Worm (Caenorhabditis elegans) whole organism, L1 larva: Measurements from ENCODE around the gene F55C5.10.

ENCODE experiments used
- C04F5.9 ChIP-seq: sonication (generic microtip); optimal IDR thresholded peaks from 2 replicates; lab custom pipeline; 2016; ENCODE audit warnings: missing genetic modification characterization, missing compliant biosample characterization
- Y116A8C.19 ChIP-seq: sonication (generic microtip); optimal IDR thresholded peaks from 2 replicates; lab custom pipeline; 2016; ENCODE audit warnings: missing compliant biosample characterization, missing genetic modification characterization, borderline replicate concordance
- aha-1 ChIP-seq: fragments of 150-350 bp; optimal IDR thresholded peaks from 2 replicates; lab custom pipeline; 2014; ENCODE audit warnings: missing biosample characterization, missing genetic modification characterization
- alr-1 ChIP-seq: fragments of 200-800 bp; sonication (Bioruptor generic); optimal IDR thresholded peaks from 2 replicates; lab custom pipeline; 2018; ENCODE audit warnings: borderline replicate concordance, mild to moderate bottlenecking, missing genetic modification characterization, missing compliant biosample characterization
- aly-2 ChIP-seq: fragments of 150-350 bp; optimal IDR thresholded peaks from 2 replicates; lab custom pipeline; 2014; ENCODE audit warnings: missing biosample characterization, missing genetic modification characterization
- ama-1 ChIP-seq: fragments of 150-350 bp; optimal IDR thresholded peaks from 2 replicates; lab custom pipeline; 2014
- efl-1 ChIP-seq, 4 experiments: fragments of 150-350 bp; optimal IDR thresholded peaks in 3 of 4; peaks in 1 of 4; 1 replicate in 1 of 4; 2 replicates in 3 of 4; lab custom pipeline; 2014; ENCODE audit warnings: missing biosample characterization in 2 of 4, missing genetic modification characterization in 2 of 4, missing genetic modification reagents in 2 of 4
- efl-3 ChIP-seq: fragments of 200-800 bp; sonication (Bioruptor generic); optimal IDR thresholded peaks from 2 replicates; lab custom pipeline; 2018; ENCODE audit warnings: mild to moderate bottlenecking, missing genetic modification characterization, missing compliant biosample characterization
- ets-5 ChIP-seq: fragments of 200-800 bp; sonication (Bioruptor generic); IDR thresholded peaks from 2 replicates; pipeline ENCODE4 v1.3.6; 2022; ENCODE audit warnings: missing genetic modification characterization, missing compliant biosample characterization
- fkh-10 ChIP-seq: sonication (generic microtip); optimal IDR thresholded peaks from 2 replicates; lab custom pipeline; 2017; ENCODE audit warnings: missing biosample characterization, missing genetic modification reagents, missing genetic modification characterization
- fkh-8 ChIP-seq: sonication (generic microtip); optimal IDR thresholded peaks from 2 replicates; lab custom pipeline; 2016; ENCODE audit warnings: mild to moderate bottlenecking, missing genetic modification characterization, missing compliant biosample characterization
- grh-1 ChIP-seq: fragments of 200-800 bp; sonication (Bioruptor generic); IDR thresholded peaks from 2 replicates; pipeline ENCODE4 v1.3.6; 2022; ENCODE audit warnings: missing genetic modification reagents, missing genetic modification characterization, missing compliant biosample characterization
- hpl-2 ChIP-seq: fragments of 150-350 bp; optimal IDR thresholded peaks from 2 replicates; lab custom pipeline; 2014; ENCODE audit warnings: missing biosample characterization, missing genetic modification reagents, missing genetic modification characterization
- jun-1 ChIP-seq: fragments of 150-350 bp; optimal IDR thresholded peaks from 2 replicates; lab custom pipeline; 2014; ENCODE audit warnings: missing biosample characterization, missing genetic modification reagents, missing genetic modification characterization
- lin-14 ChIP-seq: fragments of 200-800 bp; sonication (Bioruptor generic); optimal IDR thresholded peaks from 2 replicates; lab custom pipeline; 2018; ENCODE audit warnings: mild to moderate bottlenecking, missing genetic modification characterization, moderate library complexity, missing compliant biosample characterization
- lin-35 ChIP-seq, 2 experiments: fragments of 150-350 bp; optimal IDR thresholded peaks; 2 replicates each; lab custom pipeline; 2014; ENCODE audit warnings: missing biosample characterization in 2 of 2, missing genetic modification characterization in 2 of 2, missing genetic modification reagents in 2 of 2
- lin-39 ChIP-seq: fragments of 150-350 bp; optimal IDR thresholded peaks from 2 replicates; lab custom pipeline; 2014; ENCODE audit warnings: missing biosample characterization, missing genetic modification reagents, missing genetic modification characterization
- lsy-2 ChIP-seq, 2 experiments: fragments of 150-350 bp; optimal IDR thresholded peaks; 2 replicates each; lab custom pipeline; 2014; ENCODE audit warnings: missing biosample characterization in 2 of 2, missing genetic modification characterization in 2 of 2
- mdl-1 ChIP-seq, 2 experiments: fragments of 150-350 bp; optimal IDR thresholded peaks; 2 replicates each; lab custom pipeline; 2014 to 2017; ENCODE audit warnings: missing biosample characterization in 2 of 2, missing genetic modification characterization in 2 of 2, inconsistent platforms in 1 of 2
- mep-1 ChIP-seq: fragments of 150-350 bp; optimal IDR thresholded peaks from 2 replicates; lab custom pipeline; 2014; ENCODE audit warnings: missing biosample characterization, missing genetic modification characterization
- nhr-12 ChIP-seq: sonication (generic microtip); optimal IDR thresholded peaks from 2 replicates; lab custom pipeline; 2017; ENCODE audit warnings: missing biosample characterization, missing genetic modification characterization
- nhr-20 ChIP-seq: sonication (generic microtip); optimal IDR thresholded peaks from 2 replicates; lab custom pipeline; 2016; ENCODE audit warnings: mild to moderate bottlenecking, missing genetic modification characterization, missing compliant biosample characterization
- nhr-28 ChIP-seq: fragments of 150-350 bp; optimal IDR thresholded peaks from 2 replicates; lab custom pipeline; 2014; ENCODE audit warnings: missing biosample characterization, missing genetic modification characterization
- nhr-76 ChIP-seq: sonication (generic microtip); optimal IDR thresholded peaks from 2 replicates; lab custom pipeline; 2017; ENCODE audit warnings: missing biosample characterization, missing genetic modification characterization
- nhr-77 ChIP-seq: fragments of 150-350 bp; optimal IDR thresholded peaks from 2 replicates; lab custom pipeline; 2014; ENCODE audit warnings: missing biosample characterization, missing genetic modification characterization
- nhr-85 ChIP-seq: sonication (generic microtip); peaks from one replicate; lab custom pipeline; 2016; ENCODE audit warnings: missing genetic modification characterization, inconsistent platforms, missing compliant biosample characterization
- pag-3 ChIP-seq: sonication (generic microtip); optimal IDR thresholded peaks from 2 replicates; lab custom pipeline; 2017; ENCODE audit warnings: missing genetic modification characterization, mild to moderate bottlenecking, missing compliant biosample characterization, antibody characterized with exemption, borderline replicate concordance; ENCODE audit not compliant: insufficient read depth
- skn-1 ChIP-seq: fragments of 150-350 bp; optimal IDR thresholded peaks from 2 replicates; lab custom pipeline; 2014; ENCODE audit warnings: missing biosample characterization, missing genetic modification characterization
- snpc-4 ChIP-seq: fragments of 150-350 bp; optimal IDR thresholded peaks from 2 replicates; lab custom pipeline; 2014; ENCODE audit warnings: missing biosample characterization, missing genetic modification characterization
- snu-23 ChIP-seq: sonication (generic microtip); optimal IDR thresholded peaks from 2 replicates; lab custom pipeline; 2016; ENCODE audit warnings: missing genetic modification characterization, missing compliant biosample characterization
- swsn-7 ChIP-seq: sonication (generic microtip); optimal IDR thresholded peaks from 2 replicates; lab custom pipeline; 2016; ENCODE audit warnings: missing genetic modification characterization, missing compliant biosample characterization
- tbx-2 ChIP-seq: sonication (generic microtip); optimal IDR thresholded peaks from 2 replicates; lab custom pipeline; 2016; ENCODE audit warnings: missing genetic modification characterization, missing compliant biosample characterization
- unc-130 ChIP-seq: fragments of 150-350 bp; optimal IDR thresholded peaks from 2 replicates; lab custom pipeline; 2017; ENCODE audit warnings: missing biosample characterization, missing genetic modification characterization, inconsistent platforms
- unc-30 ChIP-seq: sonication (generic microtip); optimal IDR thresholded peaks from 2 replicates; lab custom pipeline; 2017; ENCODE audit warnings: missing biosample characterization, missing genetic modification characterization
- unc-62 ChIP-seq: fragments of 150-350 bp; optimal IDR thresholded peaks from 2 replicates; lab custom pipeline; 2014; ENCODE audit warnings: missing biosample characterization, missing genetic modification reagents, missing genetic modification characterization
- unc-86 ChIP-seq: sonication (generic microtip); optimal IDR thresholded peaks from 2 replicates; lab custom pipeline; 2016; ENCODE audit warnings: missing genetic modification characterization, missing compliant biosample characterization
- xbp-1 ChIP-seq: sonication (generic microtip); optimal IDR thresholded peaks from 2 replicates; lab custom pipeline; 2016; ENCODE audit warnings: missing genetic modification characterization, missing compliant biosample characterization
- zag-1 ChIP-seq: fragments of 150-350 bp; optimal IDR thresholded peaks from 2 replicates; lab custom pipeline; 2014; ENCODE audit warnings: missing biosample characterization, missing genetic modification characterization

Gene F55C5.10

ce11 chrV:12305677-12306076 is 22.4 kb downstream of the F55C5.10 start:
- no peak for TF ChIP-seq efl-1 (optimal IDR thresholded peaks at IDR 0.05; lab: Kevin White, UChicago)
- peak in 1 of 2 experiments; percentile 94 for TF ChIP-seq efl-1 (GFP tag; optimal IDR thresholded peaks at IDR 0.05 in 1 of 2; lab: Kevin White, UChicago)
- no peak for TF ChIP-seq unc-30

- no peak for TF ChIP-seq swsn-7 (tag; lab: Kevin White, UChicago)
- TF ChIP-seq nhr-20, result no peak
- no peak for TF ChIP-seq unc-130 (tag; lab: Kevin White, UChicago)
- TF ChIP-seq aha-1, result no peak
- TF ChIP-seq lsy-2 (tag; optimal IDR thresholded peaks at IDR 0.05; lab: Kevin White, UChicago), result peak in 1 of 2 experiments; percentile 15
- no peak for TF ChIP-seq snu-23 (GFP tag; lab: Kevin White, UChicago)
- TF ChIP-seq snpc-4 (tag; lab: Kevin White, UChicago), result no peak
- TF ChIP-seq aly-2 (tag; lab: Kevin White, UChicago), result peak; percentile 69
- no peak for TF ChIP-seq unc-86 (tag; lab: Kevin White, UChicago)
Observed at ce11 chrV:12307011-12307540, 23.8 kb downstream of the F55C5.10 start, which contains the start of gene srg-45. Gene srg-45 (plus strand): TSS chrV:12307490.

- TF ChIP-seq tbx-2, result no peak
- no peak for TF ChIP-seq nhr-85 (tag; lab: Kevin White, UChicago)
- no peak for TF ChIP-seq ets-5 (GFP tag; lab: Robert Waterston, UW)
Observed at ce11 chrV:12310256-12310655, 27.0 kb downstream of the F55C5.10 start, which contains the start of gene hpo-30. Gene hpo-30 (minus strand): TSS chrV:12310356.

- TF ChIP-seq efl-3 (GFP tag; lab: Kevin White, UChicago), result no peak
- no peak for TF ChIP-seq ets-5 (GFP tag; lab: Robert Waterston, UW)
- peak in 1 of 2 experiments; percentile 33 for TF ChIP-seq lsy-2 (tag; optimal IDR thresholded peaks at IDR 0.05; lab: Kevin White, UChicago)
- no peak for TF ChIP-seq mep-1 (tag; lab: Kevin White, UChicago)
- TF ChIP-seq ama-1 (lab: Kevin White, UChicago), result no peak
- TF ChIP-seq fkh-10 (GFP tag; lab: Kevin White, UChicago), result peak; percentile 44
- no peak for TF ChIP-seq alr-1 (tag; lab: Kevin White, UChicago)
- TF ChIP-seq lin-14 (GFP tag; lab: Kevin White, UChicago), result peak; percentile 75
Observed at ce11 chrV:12314413-12314812, 31.1 kb downstream of the F55C5.10 start.

ce11 chrV:12316076-12316475 is 32.8 kb downstream of the F55C5.10 start:
- TF ChIP-seq hpl-2 (GFP tag; lab: Kevin White, UChicago), result no peak

ce11 chrV:12317080-12317479 is 33.8 kb downstream of the F55C5.10 start, which contains the start of gene R04F11.3:
Gene R04F11.3 (minus strand): TSS chrV:12317180.
- TF ChIP-seq unc-62 (GFP tag; lab: Kevin White, UChicago), result no peak
- TF ChIP-seq ets-5 (GFP tag; lab: Robert Waterston, UW), result no peak
- TF ChIP-seq pag-3 (tag; lab: Kevin White, UChicago), result no peak

- 0 out of 2 replicates have a peak, but pooled peaks have one; percentile 56 for TF ChIP-seq grh-1 (GFP tag; lab: Robert Waterston, UW)
- peak; percentile 89 for TF ChIP-seq skn-1
- TF ChIP-seq nhr-77 (tag; lab: Kevin White, UChicago), result peak; percentile 57
- TF ChIP-seq nhr-76, result no peak
- TF ChIP-seq alr-1 (tag; lab: Kevin White, UChicago), result no peak
- no peak for TF ChIP-seq C04F5.9 (tag; lab: Kevin White, UChicago)
- TF ChIP-seq nhr-85 (tag; lab: Kevin White, UChicago), result peak; percentile 85
- no peak for TF ChIP-seq nhr-12 (tag; lab: Kevin White, UChicago)
- TF ChIP-seq pag-3 (tag; lab: Kevin White, UChicago), result no peak
- peak; percentile 48 for TF ChIP-seq fkh-8 (tag; lab: Kevin White, UChicago)
- TF ChIP-seq Y116A8C.19 (tag; lab: Kevin White, UChicago), result no peak
- no peak for TF ChIP-seq ama-1 (lab: Kevin White, UChicago)
- peak in 1 of 2 experiments; percentile 25 for TF ChIP-seq mdl-1 (tag; optimal IDR thresholded peaks at IDR 0.05; lab: Kevin White, UChicago)
- peak; percentile 73 for TF ChIP-seq xbp-1 (tag; lab: Kevin White, UChicago)
- TF ChIP-seq jun-1, result peak; percentile 66
- TF ChIP-seq efl-1 (optimal IDR thresholded peaks at IDR 0.05; lab: Kevin White, UChicago), result peak; percentile 84 to 88
- TF ChIP-seq efl-1 (GFP tag; optimal IDR thresholded peaks at IDR 0.05 in 1 of 2; lab: Kevin White, UChicago), result peak; percentile 85 to 98
- no peak for TF ChIP-seq nhr-28
- peak; percentile 84 to 91 for TF ChIP-seq lin-35 (GFP tag; optimal IDR thresholded peaks at IDR 0.05; lab: Kevin White, UChicago)
- TF ChIP-seq zag-1, result no peak
- TF ChIP-seq aly-2 (tag; lab: Kevin White, UChicago), result peak; percentile 19
- peak; percentile 59 for TF ChIP-seq lin-39
Observed at ce11 chrV:12317894-12318553, 34.7 kb downstream of the F55C5.10 start, which contains the start of the genes R04F11.5 and R04F11.2. Gene R04F11.5 (minus strand): TSS chrV:12318019. Gene R04F11.2 (plus strand): TSS chrV:12318381.
